Worm (Caenorhabditis elegans) whole organism, early embryonic: ENCODE data around the gene lite-1.

Source experiments
- B0310.2 ChIP-seq: sonication (generic microtip); optimal IDR thresholded peaks from 2 replicates; lab custom pipeline; 2016; ENCODE audit warnings: mild to moderate bottlenecking, missing genetic modification characterization, missing compliant biosample characterization
- F13C5.2 ChIP-seq: sonication (generic microtip); optimal IDR thresholded peaks from 2 replicates; lab custom pipeline; 2017; ENCODE audit warnings: mild to moderate bottlenecking, missing genetic modification characterization, inconsistent platforms, missing compliant biosample characterization
- aly-1 ChIP-seq: sonication (generic microtip); optimal IDR thresholded peaks from 2 replicates; lab custom pipeline; 2016; ENCODE audit warnings: missing genetic modification characterization, missing compliant biosample characterization
- ama-1 ChIP-seq: fragments of 150-350 bp; optimal IDR thresholded peaks from 2 replicates; lab custom pipeline; 2014
- ceh-13 ChIP-seq: fragments of 200-800 bp; sonication (Bioruptor generic); optimal IDR thresholded peaks from 2 replicates; lab custom pipeline; 2018; ENCODE audit warnings: mild to moderate bottlenecking, missing genetic modification characterization, missing compliant biosample characterization
- ceh-36 ChIP-seq: sonication (generic microtip); optimal IDR thresholded peaks from 2 replicates; lab custom pipeline; 2016; ENCODE audit warnings: missing genetic modification characterization, inconsistent platforms, missing compliant biosample characterization
- ets-7 ChIP-seq: sonication (generic microtip); optimal IDR thresholded peaks from 2 replicates; lab custom pipeline; 2016; ENCODE audit warnings: missing genotype, missing genetic modification characterization, missing compliant biosample characterization
- flt-1 ChIP-seq: fragments of 200-800 bp; sonication (Bioruptor generic); IDR thresholded peaks from 2 replicates; pipeline ENCODE4 v1.3.6; 2022; ENCODE audit warnings: missing genetic modification characterization, missing compliant biosample characterization
- hmbx-1 ChIP-seq: sonication (generic microtip); optimal IDR thresholded peaks from 2 replicates; lab custom pipeline; 2016; ENCODE audit warnings: mild to moderate bottlenecking, missing genetic modification characterization, missing compliant biosample characterization
- hmg-4 ChIP-seq: fragments of 200-800 bp; sonication (Bioruptor generic); optimal IDR thresholded peaks from 2 replicates; lab custom pipeline; 2018; ENCODE audit warnings: mild to moderate bottlenecking, missing genetic modification characterization, missing compliant biosample characterization
- hnd-1 ChIP-seq: sonication (generic microtip); optimal IDR thresholded peaks from 2 replicates; lab custom pipeline; 2016; ENCODE audit warnings: missing genetic modification characterization, missing compliant biosample characterization
- pes-1 ChIP-seq: fragments of 200-800 bp; sonication (Bioruptor generic); IDR thresholded peaks from 2 replicates; pipeline ENCODE4 v1.3.6; 2022; ENCODE audit warnings: missing genetic modification reagents, missing genetic modification characterization, missing compliant biosample characterization
- scrt-1 ChIP-seq: fragments of 200-800 bp; sonication (Bioruptor generic); IDR thresholded peaks from 2 replicates; pipeline ENCODE4 v1.3.6; 2022; ENCODE audit warnings: missing genetic modification characterization, missing compliant biosample characterization
- sea-1 ChIP-seq: fragments of 200-800 bp; sonication (Bioruptor generic); conservative IDR thresholded peaks from 2 replicates; pipeline ENCODE4 v1.3.6; 2022; ENCODE audit warnings: missing genetic modification characterization, missing compliant biosample characterization
- tbx-11 ChIP-seq: fragments of 200-800 bp; sonication (Bioruptor generic); IDR thresholded peaks from 2 replicates; pipeline ENCODE4 v1.3.6; 2022; ENCODE audit warnings: missing genetic modification characterization, missing compliant biosample characterization
- tbx-37 ChIP-seq: fragments of 200-800 bp; sonication (Bioruptor generic); conservative IDR thresholded peaks from 2 replicates; pipeline ENCODE4 v1.3.6; 2022; ENCODE audit warnings: missing genetic modification reagents, missing genetic modification characterization, missing compliant biosample characterization
- tra-4 ChIP-seq: sonication (generic microtip); optimal IDR thresholded peaks from 2 replicates; lab custom pipeline; 2017; ENCODE audit warnings: missing genetic modification characterization, missing compliant biosample characterization

lite-1 gene

ce11 chrX:6273772-6274171, 43.2 kb upstream of the lite-1 start:
- TF ChIP-seq ets-7 (tag; lab: Kevin White, UChicago), result no peak
- no peak for TF ChIP-seq hmbx-1
- no peak for TF ChIP-seq tbx-37 (GFP tag; lab: Robert Waterston, UW)
- TF ChIP-seq hnd-1, result no peak
- TF ChIP-seq ceh-13, result no peak
- no peak for TF ChIP-seq hmg-4 (GFP tag; lab: Kevin White, UChicago)
- TF ChIP-seq flt-1 (GFP tag; lab: Robert Waterston, UW), result no peak
- no peak for TF ChIP-seq aly-1 (tag; lab: Kevin White, UChicago)
- TF ChIP-seq pes-1 (GFP tag; lab: Robert Waterston, UW), result no peak
- no peak for TF ChIP-seq F13C5.2 (tag; lab: Kevin White, UChicago)
- TF ChIP-seq scrt-1 (GFP tag; lab: Robert Waterston, UW), result no peak
- no peak for TF ChIP-seq ama-1 (lab: Kevin White, UChicago)
- no peak for TF ChIP-seq ceh-36
- no peak for TF ChIP-seq tra-4

- TF ChIP-seq sea-1 (GFP tag; lab: Robert Waterston, UW), result no peak
- no peak for TF ChIP-seq ceh-36
- TF ChIP-seq flt-1 (GFP tag; lab: Robert Waterston, UW), result no peak
- no peak for TF ChIP-seq tbx-37 (GFP tag; lab: Robert Waterston, UW)
- TF ChIP-seq ceh-13, result no peak
- TF ChIP-seq ama-1 (lab: Kevin White, UChicago), result no peak
- TF ChIP-seq pes-1 (GFP tag; lab: Robert Waterston, UW), result no peak
- no peak for TF ChIP-seq hmbx-1
- no peak for TF ChIP-seq F13C5.2 (tag; lab: Kevin White, UChicago)
- TF ChIP-seq aly-1 (tag; lab: Kevin White, UChicago), result no peak
Measured at ce11 chrX:6271718-6272117, 41.1 kb upstream of the lite-1 start, which contains the start of gene lro-1. TSS of gene lro-1 (plus strand) at chrX:6272089.

- TF ChIP-seq hmg-4 (GFP tag; lab: Kevin White, UChicago) (no peak), B0310.2 (no peak), hmbx-1 (no peak), hnd-1 (no peak), flt-1 (GFP tag; lab: Robert Waterston, UW) (no peak), ets-7 (tag; lab: Kevin White, UChicago) (no peak), ama-1 (lab: Kevin White, UChicago) (no peak), F13C5.2 (tag; lab: Kevin White, UChicago) (no peak), aly-1 (tag; lab: Kevin White, UChicago) (no peak), scrt-1 (GFP tag; lab: Robert Waterston, UW) (no peak), sea-1 (GFP tag; lab: Robert Waterston, UW) (no peak), pes-1 (GFP tag; lab: Robert Waterston, UW) (no peak), tbx-11 (GFP tag; lab: Robert Waterston, UW) (no peak), ceh-13 (no peak), tbx-37 (GFP tag; lab: Robert Waterston, UW) (no peak), ceh-36 (no peak), tra-4 (no peak)
Measured at ce11 chrX:6266739-6267138, 36.2 kb upstream of the lite-1 start, which contains the start of gene W05H9.2. TSS of gene W05H9.2 (plus strand) at chrX:6267039.

- TF ChIP-seq hnd-1 (no peak), hmg-4 (GFP tag; lab: Kevin White, UChicago) (peak; percentile 78), ama-1 (lab: Kevin White, UChicago) (no peak), hmbx-1 (no peak), ceh-13 (no peak)
Measured at ce11 chrX:6263194-6263698, 32.7 kb upstream of the lite-1 start, which contains the start of gene W05H9.4. TSS of gene W05H9.4 (plus strand) at chrX:6263648.

- TF ChIP-seq flt-1 (GFP tag; lab: Robert Waterston, UW) (no peak), ceh-36 (no peak), tbx-11 (GFP tag; lab: Robert Waterston, UW) (no peak), hmbx-1 (no peak), ceh-13 (no peak), F13C5.2 (tag; lab: Kevin White, UChicago) (no peak), B0310.2 (no peak), pes-1 (GFP tag; lab: Robert Waterston, UW) (no peak), sea-1 (GFP tag; lab: Robert Waterston, UW) (no peak), tra-4 (no peak), hmg-4 (GFP tag; lab: Kevin White, UChicago) (no peak), aly-1 (tag; lab: Kevin White, UChicago) (no peak), scrt-1 (GFP tag; lab: Robert Waterston, UW) (no peak), ama-1 (lab: Kevin White, UChicago) (no peak), tbx-37 (GFP tag; lab: Robert Waterston, UW) (no peak), hnd-1 (no peak), ets-7 (tag; lab: Kevin White, UChicago) (no peak)
Measured at ce11 chrX:6259081-6259480, 28.5 kb upstream of the lite-1 start.

ce11 chrX:6258409-6258808, 27.8 kb upstream of the lite-1 start:
- TF ChIP-seq ets-7 (tag; lab: Kevin White, UChicago) (no peak), scrt-1 (GFP tag; lab: Robert Waterston, UW) (no peak), hmg-4 (GFP tag; lab: Kevin White, UChicago) (peak; percentile 17)

- TF ChIP-seq tra-4 (no peak), hnd-1 (no peak), flt-1 (GFP tag; lab: Robert Waterston, UW) (no peak), ceh-36 (no peak), tbx-37 (GFP tag; lab: Robert Waterston, UW) (no peak), pes-1 (GFP tag; lab: Robert Waterston, UW) (no peak), tbx-11 (GFP tag; lab: Robert Waterston, UW) (no peak), ets-7 (tag; lab: Kevin White, UChicago) (no peak), ceh-13 (no peak), scrt-1 (GFP tag; lab: Robert Waterston, UW) (no peak), hmg-4 (GFP tag; lab: Kevin White, UChicago) (no peak), sea-1 (GFP tag; lab: Robert Waterston, UW) (no peak), F13C5.2 (tag; lab: Kevin White, UChicago) (no peak), B0310.2 (no peak), ama-1 (lab: Kevin White, UChicago) (no peak), aly-1 (tag; lab: Kevin White, UChicago) (no peak), hmbx-1 (no peak)
Measured at ce11 chrX:6256969-6257368, 26.4 kb upstream of the lite-1 start.
